Worm (Caenorhabditis elegans): ENCODE measurements around the gene srw-66.

Gene srw-66

ce11 chrII:1306036-1306435, 34.3 kb upstream of the srw-66 start, which contains the start of gene emc-2:
emc-2 (minus strand) TSS chrII:1306136.
- TF ChIP-seq lin-11 (tag; optimal IDR thresholded peaks at IDR 0.05) (no peak), lim-6 (tag; optimal IDR thresholded peaks at IDR 0.05) (no peak), sox-4 (tag; optimal IDR thresholded peaks at IDR 0.05) (no peak), sdc-2 (tag; optimal IDR thresholded peaks at IDR 0.05) (no peak), mec-3 (tag; optimal IDR thresholded peaks at IDR 0.05; ENCODE audit: borderline replicate concordance) (no peak), ttx-3 (tag; optimal IDR thresholded peaks at IDR 0.05) (no peak), pha-4 (tag; optimal IDR thresholded peaks at IDR 0.05) (no peak), elt-2 (tag; optimal IDR thresholded peaks at IDR 0.05) (no peak), T23F11.4 (GFP tag; optimal IDR thresholded peaks at IDR 0.05) (no peak), C08G9.2 (tag; optimal IDR thresholded peaks at IDR 0.05) (no peak), unc-55 (GFP tag; optimal IDR thresholded peaks at IDR 0.05) (no peak), hlh-13 (GFP tag; optimal IDR thresholded peaks at IDR 0.05) (no peak), F13H6.1 (tag; optimal IDR thresholded peaks at IDR 0.05) (no peak)

- TF ChIP-seq fax-1 (tag; optimal IDR thresholded peaks at IDR 0.05) (no peak), ceh-34 (tag; optimal IDR thresholded peaks at IDR 0.05) (no peak), unc-86 (tag; optimal IDR thresholded peaks at IDR 0.05) (no peak), ceh-19 (GFP tag; optimal IDR thresholded peaks at IDR 0.05) (no peak), K02D7.2 (tag; optimal IDR thresholded peaks at IDR 0.05) (no peak), unc-55 (GFP tag; optimal IDR thresholded peaks at IDR 0.05) (no peak), ets-4 (tag; optimal IDR thresholded peaks at IDR 0.05) (no peak), hlh-13 (GFP tag; optimal IDR thresholded peaks at IDR 0.05) (no peak), tbx-7 (tag; optimal IDR thresholded peaks at IDR 0.05) (no peak), ceh-24 (tag; optimal IDR thresholded peaks at IDR 0.05) (no peak), hlh-8 (tag; optimal IDR thresholded peaks at IDR 0.05) (no peak), ceh-18 (tag; optimal IDR thresholded peaks at IDR 0.05) (no peak), nfya-1 (tag; optimal IDR thresholded peaks at IDR 0.05) (no peak), ceh-45 (GFP tag; IDR thresholded peaks at IDR 0.05) (no peak), ceh-9 (tag; optimal IDR thresholded peaks at IDR 0.05) (no peak), ttx-3 (tag; optimal IDR thresholded peaks at IDR 0.05) (no peak), lim-6 (tag; optimal IDR thresholded peaks at IDR 0.05) (no peak)
Observed at ce11 chrII:1301554-1301953, 29.8 kb upstream of the srw-66 start, which contains the start of gene glb-31. glb-31 (minus strand) TSS chrII:1301654.

- TF ChIP-seq pat-9 (tag; optimal IDR thresholded peaks at IDR 0.05), result no peak
- TF ChIP-seq Y22D7AL.16 (tag; optimal IDR thresholded peaks at IDR 0.05), result no peak
Observed at ce11 chrII:1298169-1298568, 26.5 kb upstream of the srw-66 start, which contains the start of gene Y57G7A.1. Y57G7A.1 (plus strand) TSS chrII:1298469.

ce11 chrII:1297697-1298093, 26.0 kb upstream of the srw-66 start:
- TF ChIP-seq ceh-9 (tag; optimal IDR thresholded peaks at IDR 0.05) (no peak), lim-6 (tag; optimal IDR thresholded peaks at IDR 0.05) (no peak), elt-2 (tag; optimal IDR thresholded peaks at IDR 0.05) (peak; percentile 56), unc-42 (tag; optimal IDR thresholded peaks at IDR 0.05) (no peak), ceh-19 (GFP tag; optimal IDR thresholded peaks at IDR 0.05) (no peak), eyg-1 (tag; optimal IDR thresholded peaks at IDR 0.05) (no peak), fkh-10 (GFP tag; optimal IDR thresholded peaks at IDR 0.05) (no peak), nfya-1 (tag; optimal IDR thresholded peaks at IDR 0.05) (no peak)

ce11 chrII:1297044-1297696, 25.5 kb upstream of the srw-66 start:
- no peak for TF ChIP-seq pag-3 (tag; optimal IDR thresholded peaks at IDR 0.05; ENCODE audit: borderline replicate concordance)
- no peak for TF ChIP-seq ceh-24 (tag; optimal IDR thresholded peaks at IDR 0.05)
- no peak for TF ChIP-seq npax-4 (tag; optimal IDR thresholded peaks at IDR 0.05)
- TF ChIP-seq hlh-30 (tag; optimal IDR thresholded peaks at IDR 0.05; ENCODE audit: insufficient read depth), result no peak
- no peak for TF ChIP-seq sox-4 (tag; optimal IDR thresholded peaks at IDR 0.05)
